Fruit fly (Drosophila melanogaster) whole organism, embryonic: ENCODE data around the gene Kap3.

Source experiments
- B-H1 ChIP-seq: fragments of 200-800 bp; sonication (Bioruptor generic); IDR thresholded peaks from 3 replicates; pipeline ENCODE4 v1.3.6; 2022; ENCODE audit warnings: missing biosample characterization, missing genetic modification characterization
- CG11504 ChIP-seq: fragments of 200-800 bp; sonication (Bioruptor generic); optimal IDR thresholded peaks from 3 replicates; lab custom pipeline; 2019; ENCODE audit warnings: missing biosample characterization, mild to moderate bottlenecking, missing genetic modification characterization, moderate library complexity
- CG12071 ChIP-seq: fragments of 200-800 bp; sonication (Bioruptor generic); optimal IDR thresholded peaks from 3 replicates; lab custom pipeline; 2018; ENCODE audit warnings: missing biosample characterization, mild to moderate bottlenecking, missing genetic modification characterization
- CG13424 ChIP-seq: fragments of 200-800 bp; sonication (Bioruptor generic); optimal IDR thresholded peaks from 2 replicates; lab custom pipeline; 2019; ENCODE audit warnings: missing biosample characterization, mild to moderate bottlenecking, missing genetic modification characterization, moderate library complexity
- CG14441 ChIP-seq: fragments of 200-800 bp; sonication (Bioruptor generic); IDR thresholded peaks from 2 replicates; pipeline ENCODE4 v1.3.6; 2022; ENCODE audit warnings: missing biosample characterization, missing genetic modification characterization
- CG1602 ChIP-seq: fragments of 200-800 bp; sonication (Bioruptor generic); optimal IDR thresholded peaks from 3 replicates; lab custom pipeline; 2016; ENCODE audit warnings: missing biosample characterization, missing genetic modification characterization
- CG30431 ChIP-seq: fragments of 200-800 bp; sonication (Bioruptor generic); optimal IDR thresholded peaks from 2 replicates; lab custom pipeline; 2017; ENCODE audit warnings: missing biosample characterization, missing genetic modification characterization
- CG33557 ChIP-seq: fragments of 200-800 bp; sonication (Bioruptor generic); optimal IDR thresholded peaks from 2 replicates; lab custom pipeline; 2019; ENCODE audit warnings: missing biosample characterization, mild to moderate bottlenecking, missing genetic modification characterization, moderate library complexity
- CG3847 ChIP-seq: fragments of 200-800 bp; sonication (Bioruptor generic); IDR thresholded peaks from 2 replicates; pipeline ENCODE4 v1.3.6; 2022; ENCODE audit warnings: missing biosample characterization, missing genetic modification characterization
- CG5245 ChIP-seq: fragments of 200-800 bp; sonication (Bioruptor generic); optimal IDR thresholded peaks from 3 replicates; lab custom pipeline; 2016; ENCODE audit warnings: missing biosample characterization, missing genetic modification characterization
- CG6272 ChIP-seq: fragments of 200-800 bp; sonication (Bioruptor generic); IDR thresholded peaks from 2 replicates; pipeline ENCODE4 v1.3.6; 2022; ENCODE audit warnings: missing biosample characterization, missing genetic modification characterization
- CG6654 ChIP-seq: fragments of 200-800 bp; sonication (Bioruptor generic); optimal IDR thresholded peaks from 2 replicates; lab custom pipeline; 2017; ENCODE audit warnings: missing biosample characterization, mild to moderate bottlenecking, missing genetic modification characterization
- CG6689 ChIP-seq: fragments of 200-800 bp; sonication (Bioruptor generic); IDR thresholded peaks from 2 replicates; pipeline ENCODE4 v1.3.6; 2022; ENCODE audit warnings: missing biosample characterization, missing genetic modification characterization
- CG7745 ChIP-seq: fragments of 200-800 bp; sonication (Bioruptor generic); optimal IDR thresholded peaks from 2 replicates; lab custom pipeline; 2018; ENCODE audit warnings: missing biosample characterization, mild to moderate bottlenecking, missing genetic modification characterization, moderate library complexity
- CG7987 ChIP-seq: fragments of 200-800 bp; sonication (Bioruptor generic); optimal IDR thresholded peaks from 2 replicates; lab custom pipeline; 2018; ENCODE audit warnings: missing biosample characterization, mild to moderate bottlenecking, missing genetic modification characterization, moderate library complexity
- CG8359 ChIP-seq: fragments of 200-800 bp; sonication (Bioruptor generic); optimal IDR thresholded peaks from 2 replicates; lab custom pipeline; 2017; ENCODE audit warnings: missing biosample characterization, mild to moderate bottlenecking, missing genetic modification characterization, borderline replicate concordance
- CG9727 ChIP-seq: fragments of 200-800 bp; sonication (Bioruptor generic); optimal IDR thresholded peaks from 3 replicates; lab custom pipeline; 2017; ENCODE audit warnings: missing biosample characterization, mild to moderate bottlenecking, missing genetic modification characterization
- CG9876 ChIP-seq: fragments of 200-800 bp; sonication (Bioruptor generic); optimal IDR thresholded peaks from 2 replicates; lab custom pipeline; 2016; ENCODE audit warnings: missing biosample characterization, missing genetic modification characterization
- CHES-1-like ChIP-seq: fragments of 200-800 bp; sonication (Bioruptor generic); optimal IDR thresholded peaks from 2 replicates; lab custom pipeline; 2016; ENCODE audit warnings: missing biosample characterization, missing genetic modification characterization
- Deaf1 ChIP-seq: fragments of 200-800 bp; optimal IDR thresholded peaks from 3 replicates; lab custom pipeline; 2019; ENCODE audit warnings: missing biosample characterization, mild to moderate bottlenecking, missing genetic modification characterization, moderate library complexity
- Dfd ChIP-seq, 2 experiments: fragments of >200 bp; optimal IDR thresholded peaks; 2 replicates each; lab custom pipeline; 2017; ENCODE audit warnings: missing biosample characterization in 2 of 2, missing genetic modification characterization in 2 of 2
- Drgx ChIP-seq: fragments of 200-800 bp; sonication (Bioruptor generic); IDR thresholded peaks from 2 replicates; pipeline ENCODE4 v1.3.6; 2022; ENCODE audit warnings: missing biosample characterization, missing genetic modification characterization
- E2f2 ChIP-seq: fragments of 200-800 bp; sonication (Bioruptor generic); IDR thresholded peaks from 2 replicates; pipeline ENCODE4 v1.3.6; 2022; ENCODE audit warnings: missing biosample characterization, missing genetic modification characterization
- Ets65A ChIP-seq: fragments of 200-800 bp; sonication (Bioruptor generic); peaks from one replicate; lab custom pipeline; 2016; ENCODE audit warnings: missing biosample characterization, missing genetic modification characterization
- H2.0 ChIP-seq: fragments of 200-800 bp; sonication (Bioruptor generic); IDR thresholded peaks from 2 replicates; pipeline ENCODE4 v1.3.6; 2022; ENCODE audit warnings: missing biosample characterization, missing genetic modification characterization
- HLH3B ChIP-seq: fragments of 200-800 bp; sonication (Bioruptor generic); IDR thresholded peaks from 2 replicates; pipeline ENCODE4 v1.3.6; 2022; ENCODE audit warnings: missing biosample characterization, missing genetic modification characterization
- Kr ChIP-seq: fragments of 200-800 bp; sonication (Bioruptor generic); optimal IDR thresholded peaks from 2 replicates; lab custom pipeline; 2017; ENCODE audit warnings: missing biosample characterization, mild to moderate bottlenecking, missing genetic modification characterization
- Lhr ChIP-seq: fragments of 200-800 bp; sonication (Bioruptor generic); optimal IDR thresholded peaks from 3 replicates; lab custom pipeline; 2017; ENCODE audit warnings: mild to moderate bottlenecking, missing biosample characterization, missing genetic modification reagents, missing genetic modification characterization
- MTF-1 ChIP-seq: fragments of 200-800 bp; sonication (Bioruptor generic); optimal IDR thresholded peaks from 2 replicates; lab custom pipeline; 2018; ENCODE audit warnings: missing biosample characterization, mild to moderate bottlenecking, missing genetic modification characterization, borderline replicate concordance
- Med ChIP-seq: fragments of 200-800 bp; sonication (Bioruptor generic); peaks from one replicate; lab custom pipeline; 2016; ENCODE audit warnings: missing biosample characterization, missing genetic modification characterization, mild to moderate bottlenecking, inconsistent platforms, moderate library complexity
- Rfx ChIP-seq: fragments of 200-800 bp; sonication (Bioruptor generic); IDR thresholded peaks from 2 replicates; pipeline ENCODE4 v1.3.6; 2022; ENCODE audit warnings: missing biosample characterization, missing genetic modification characterization
- bowl ChIP-seq: fragments of 200-800 bp; sonication (Bioruptor generic); IDR thresholded peaks from 2 replicates; pipeline ENCODE4 v1.3.6; 2022; ENCODE audit warnings: missing biosample characterization, missing genetic modification characterization
- br ChIP-seq: fragments of >200 bp; optimal IDR thresholded peaks from 2 replicates; lab custom pipeline; 2017
- bsh ChIP-seq, 2 experiments: fragments of 200-800 bp; sonication (Bioruptor generic); optimal IDR thresholded peaks; 2 replicates each; lab custom pipeline; 2017 to 2018; ENCODE audit warnings: mild to moderate bottlenecking in 2 of 2, missing biosample characterization in 2 of 2, missing genetic modification characterization in 2 of 2, moderate library complexity in 1 of 2
- crol ChIP-seq: fragments of 200-800 bp; sonication (Bioruptor generic); IDR thresholded peaks from 2 replicates; pipeline ENCODE4 v1.3.6; 2022; ENCODE audit warnings: missing biosample characterization, missing genetic modification characterization
- gem ChIP-seq: fragments of 200-800 bp; sonication (Bioruptor generic); optimal IDR thresholded peaks from 2 replicates; lab custom pipeline; 2019; ENCODE audit warnings: missing biosample characterization, mild to moderate bottlenecking, missing genetic modification characterization, moderate library complexity
- grau ChIP-seq: fragments of 200-800 bp; optimal IDR thresholded peaks from 3 replicates; lab custom pipeline; 2019; ENCODE audit warnings: missing biosample characterization, mild to moderate bottlenecking, missing genetic modification characterization, moderate library complexity
- gro ChIP-seq: fragments of 200-800 bp; sonication (Bioruptor generic); optimal IDR thresholded peaks from 2 replicates; lab custom pipeline; 2016; ENCODE audit warnings: missing biosample characterization, missing genetic modification characterization
- kay ChIP-seq: fragments of 200-800 bp; sonication (Bioruptor generic); optimal IDR thresholded peaks from 2 replicates; lab custom pipeline; 2016; ENCODE audit warnings: missing biosample characterization, missing genetic modification characterization
- lilli ChIP-seq: fragments of 200-800 bp; sonication (Bioruptor generic); optimal IDR thresholded peaks from 3 replicates; lab custom pipeline; 2016; ENCODE audit warnings: missing biosample characterization, missing genetic modification characterization
- lmd ChIP-seq: fragments of 200-800 bp; sonication (Bioruptor generic); IDR thresholded peaks from 2 replicates; pipeline ENCODE4 v1.3.6; 2022; ENCODE audit warnings: missing biosample characterization, missing genetic modification characterization
- oc ChIP-seq: fragments of 200-800 bp; sonication (Bioruptor generic); optimal IDR thresholded peaks from 2 replicates; lab custom pipeline; 2018; ENCODE audit warnings: missing biosample characterization, mild to moderate bottlenecking, missing genetic modification characterization, moderate library complexity
- pan ChIP-seq, 4 experiments: fragments of >200 bp in 3 of 4; fragments of 200-800 bp in 1 of 4; sonication (Bioruptor generic) in 1 of 4; optimal IDR thresholded peaks in 3 of 4; IDR thresholded peaks in 1 of 4; 2 replicates each; pipeline versions ENCODE4 v1.3.6 to Lab custom; 2017 to 2022; ENCODE audit warnings: missing biosample characterization in 2 of 4, missing genetic modification characterization in 2 of 4, mixed read lengths in 1 of 4
- row ChIP-seq: fragments of 200-800 bp; sonication (Bioruptor generic); IDR thresholded peaks from 3 replicates; pipeline ENCODE4 v1.3.6; 2022; ENCODE audit warnings: missing biosample characterization, missing genetic modification characterization
- sens ChIP-seq: fragments of 200-800 bp; sonication (Bioruptor generic); peaks from one replicate; lab custom pipeline; 2016; ENCODE audit warnings: missing biosample characterization, missing genetic modification characterization
- tin ChIP-seq: fragments of 200-800 bp; sonication (Bioruptor generic); optimal IDR thresholded peaks from 3 replicates; lab custom pipeline; 2016; ENCODE audit warnings: missing biosample characterization, missing genetic modification characterization
- yki ChIP-seq: fragments of >200 bp; optimal IDR thresholded peaks from 3 replicates; lab custom pipeline; 2018

Kap3 gene

dm6 chrX:11372764-11373712 lies 33.2 kb upstream of the Kap3 start (continued):
- no peak for TF ChIP-seq CG12071 (GFP tag; lab: Kevin White, UChicago)
- TF ChIP-seq CG3847 (GFP tag; lab: Robert Waterston, UW), result no peak
- no peak for TF ChIP-seq bsh (GFP tag; optimal IDR thresholded peaks at IDR 0.05; lab: Kevin White, UChicago)
- TF ChIP-seq CHES-1-like, result no peak
- TF ChIP-seq tin (GFP tag; lab: Kevin White, UChicago), result no peak
- TF ChIP-seq sens (GFP tag; lab: Kevin White, UChicago), result peak; percentile 17
- no peak for TF ChIP-seq CG5245 (GFP tag; lab: Kevin White, UChicago)
- TF ChIP-seq H2.0 (GFP tag; lab: Robert Waterston, UW), result no peak
- no peak for TF ChIP-seq CG7745 (tag; lab: Kevin White, UChicago)
- TF ChIP-seq CG6689 (GFP tag; lab: Robert Waterston, UW), result peak; percentile 11; the same call in 1 of the 2 replicates
- TF ChIP-seq yki (lab: Kevin White, UChicago), result peak; percentile 1
- peak; percentile 82 for TF ChIP-seq crol (GFP tag; lab: Robert Waterston, UW)
- TF ChIP-seq br (lab: Kevin White, UChicago), result no peak
- TF ChIP-seq lilli (GFP tag; lab: Kevin White, UChicago), result peak; percentile 8
- no peak for TF ChIP-seq gro (GFP tag; lab: Kevin White, UChicago)
- no peak for TF ChIP-seq CG1602
- no peak for TF ChIP-seq oc (tag; lab: Kevin White, UChicago)
- TF ChIP-seq CG13424 (tag; lab: Kevin White, UChicago), result peak; percentile 10
- TF ChIP-seq bowl (GFP tag; lab: Robert Waterston, UW), result no peak
- TF ChIP-seq Kr (GFP tag; lab: Kevin White, UChicago), result no peak
- TF ChIP-seq gem (tag; lab: Kevin White, UChicago), result peak; percentile 34
- TF ChIP-seq CG6654 (GFP tag; lab: Kevin White, UChicago), result no peak
- peak; percentile 60 for TF ChIP-seq grau
- no peak for TF ChIP-seq CG8359 (GFP tag; lab: Kevin White, UChicago)
- TF ChIP-seq CG11504 (tag; lab: Kevin White, UChicago), result peak; percentile 27
- TF ChIP-seq Rfx (GFP tag; lab: Robert Waterston, UW), result peak; percentile 31
- peak; percentile 40; the same call in 1 of the 2 replicates for TF ChIP-seq Drgx (GFP tag; lab: Robert Waterston, UW)
- peak; percentile 4 for TF ChIP-seq Deaf1 (tag; lab: Kevin White, UChicago)

DNA sequence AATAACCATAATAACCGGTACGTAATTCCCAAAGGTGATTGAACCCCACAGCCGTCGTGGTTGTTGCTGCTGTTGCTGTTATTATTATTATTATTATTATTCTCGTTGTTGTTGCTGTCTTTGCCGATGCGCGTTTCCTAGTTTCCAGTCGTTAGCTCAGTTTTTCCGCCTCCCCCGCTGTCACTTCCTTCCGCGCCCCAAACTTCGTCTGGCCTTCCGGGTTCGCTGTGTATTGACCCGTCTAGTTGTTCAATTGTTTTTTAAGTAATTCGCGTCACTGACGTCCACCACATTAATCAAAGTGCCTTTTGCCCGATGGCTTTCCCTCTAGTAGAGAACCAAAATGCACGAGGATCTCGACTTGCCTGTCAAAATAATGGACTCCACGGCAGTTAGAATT lies 31.7 kb upstream of the Kap3 start:
- TF ChIP-seq CG30431 (no peak), Ets65A (GFP tag; lab: Kevin White, UChicago) (peak; percentile 51), sens (GFP tag; lab: Kevin White, UChicago) (peak; percentile 52)

DNA sequence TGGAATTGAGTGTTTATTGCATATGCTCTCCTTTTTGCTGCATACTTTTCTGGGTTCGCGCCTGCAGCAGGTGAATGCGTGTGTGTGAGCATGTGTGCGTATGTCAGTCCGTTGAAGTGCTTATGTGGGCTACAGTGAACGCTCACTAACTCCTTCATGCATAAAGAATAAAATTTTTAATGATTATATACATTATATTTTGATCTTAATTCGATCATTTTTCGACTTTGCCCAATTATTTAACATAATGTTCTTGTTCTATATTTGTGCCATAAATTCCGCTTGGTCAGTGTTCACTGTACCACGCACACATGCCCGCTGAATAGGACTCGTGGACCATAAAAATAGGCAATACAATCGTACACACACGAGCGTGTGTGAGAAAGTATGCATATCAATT lies 30.9 kb upstream of the Kap3 start:
- TF ChIP-seq lilli (GFP tag; lab: Kevin White, UChicago) (peak; percentile 30), Med (GFP tag; lab: Kevin White, UChicago) (peak; percentile 74), CG6689 (GFP tag; lab: Robert Waterston, UW) (peak; percentile 21; the same call in 1 of the 2 replicates), HLH3B (GFP tag; lab: Robert Waterston, UW) (peak; percentile 39; the same call in 1 of the 2 replicates), B-H1 (0 out of 3 replicates have a peak, but pooled peaks have one; percentile 10), CG14441 (GFP tag; lab: Robert Waterston, UW) (peak; percentile 51), Dfd (GFP tag; optimal IDR thresholded peaks at IDR 0.05; lab: Kevin White, UChicago) (peak in 1 of 2 experiments; percentile 5), row (GFP tag; lab: Robert Waterston, UW) (peak; percentile 64), pan (optimal IDR thresholded peaks at IDR 0.05; lab: Kevin White, UChicago) (no peak), pan (GFP tag; optimal IDR thresholded peaks at IDR 0.05 in 1 of 2, IDR thresholded peaks at IDR 0.05 in 1 of 2) (peak in 1 of 2 experiments; percentile 61), CG7987 (GFP tag; lab: Kevin White, UChicago) (no peak), Drgx (GFP tag; lab: Robert Waterston, UW) (peak; percentile 70), Lhr (no peak), CG33557 (GFP tag; lab: Kevin White, UChicago) (no peak), CG9876 (GFP tag; lab: Kevin White, UChicago) (no peak), CG6272 (GFP tag; lab: Robert Waterston, UW) (no peak), kay (GFP tag; lab: Kevin White, UChicago) (no peak), MTF-1 (GFP tag; lab: Kevin White, UChicago) (no peak), E2f2 (peak; percentile 9; the same call in 1 of the 2 replicates), CG9727 (GFP tag; lab: Kevin White, UChicago) (peak; percentile 38), lmd (GFP tag; lab: Robert Waterston, UW) (peak; percentile 64)
